Fruit fly (Drosophila melanogaster): Measurements from ENCODE around the gene CG13299.
A peak's percentile ranks its signal among the peaks of the same experiment; 100 is the strongest.

Gene CG13299

DNA sequence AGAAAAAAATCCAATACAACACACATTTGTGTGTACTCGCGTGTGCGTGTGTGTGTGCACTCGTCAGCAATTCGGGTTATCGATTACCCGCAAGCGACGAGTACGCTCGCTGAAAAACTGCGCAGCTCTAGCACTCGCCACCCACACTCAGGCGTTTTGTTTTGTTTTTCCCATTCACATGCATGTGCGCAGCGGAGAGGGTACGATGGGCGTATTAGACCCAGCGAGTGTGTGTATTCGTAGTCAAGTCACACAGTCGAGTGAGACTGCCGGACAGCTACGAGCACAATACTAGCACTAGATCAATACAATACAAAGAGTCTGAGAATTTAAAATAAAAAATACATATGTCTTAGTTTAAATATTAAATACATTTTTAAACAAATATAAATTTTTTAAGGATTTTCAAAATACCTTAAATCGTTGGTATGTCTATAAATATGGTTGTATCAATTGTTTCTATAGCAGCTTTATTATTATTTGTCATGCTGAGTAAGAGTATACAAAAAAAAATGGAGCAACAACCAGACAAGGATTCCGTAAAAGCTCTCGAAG lies 47.2 kb downstream of the CG13299 start, which contains the start of the genes D19B and CG43293 (continued):
- peak; percentile 74 for TF ChIP-seq Ets21C (GFP tag; optimal IDR thresholded peaks at IDR 0.05)
- TF ChIP-seq Hr39 (GFP tag; optimal IDR thresholded peaks at IDR 0.05), result peak; percentile 85
- TF ChIP-seq spab (GFP tag; optimal IDR thresholded peaks at IDR 0.05), result peak; percentile 81
- TF ChIP-seq vri (GFP tag; optimal IDR thresholded peaks at IDR 0.05), result no peak
- TF ChIP-seq net (GFP tag; optimal IDR thresholded peaks at IDR 0.05), result peak; percentile 93
- peak; percentile 93 for TF ChIP-seq CG3919 (GFP tag; optimal IDR thresholded peaks at IDR 0.05)
- TF ChIP-seq CG10669 (GFP tag; optimal IDR thresholded peaks at IDR 0.05), result peak; percentile 85
- peak; percentile 88 for TF ChIP-seq Sox14 (GFP tag; optimal IDR thresholded peaks at IDR 0.05)
- peak; percentile 87 for TF ChIP-seq CG32006 (GFP tag; optimal IDR thresholded peaks at IDR 0.05)
- peak; percentile 86 for TF ChIP-seq CG1621 (tag; optimal IDR thresholded peaks at IDR 0.05)
- peak; percentile 90 for TF ChIP-seq acj6 (GFP tag; optimal IDR thresholded peaks at IDR 0.05)
- TF ChIP-seq Eip75B (GFP tag; optimal IDR thresholded peaks at IDR 0.05), result peak; percentile 88
- no peak for TF ChIP-seq Blimp-1 (GFP tag; optimal IDR thresholded peaks at IDR 0.05)
- peak; percentile 87 for TF ChIP-seq CG31627 (GFP tag; optimal IDR thresholded peaks at IDR 0.05)
- TF ChIP-seq Sox15 (GFP tag; optimal IDR thresholded peaks at IDR 0.05), result peak; percentile 72
- peak; percentile 80 for TF ChIP-seq CG11294 (GFP tag; IDR thresholded peaks at IDR 0.05)
- peak; percentile 84 for TF ChIP-seq cyc (GFP tag; optimal IDR thresholded peaks at IDR 0.05)
- TF ChIP-seq dac (GFP tag; optimal IDR thresholded peaks at IDR 0.05), result peak; percentile 85
- peak; percentile 90 for TF ChIP-seq esn (GFP tag; optimal IDR thresholded peaks at IDR 0.05)
- peak; percentile 86 for TF ChIP-seq pdm3 (GFP tag; optimal IDR thresholded peaks at IDR 0.05)
- TF ChIP-seq CG3032 (tag; optimal IDR thresholded peaks at IDR 0.05), result peak; percentile 81

All from whole organism, prepupa.